Worm (Caenorhabditis elegans) whole organism, L2 larva: ENCODE data around the gene K04G11.1.

Source experiments
- ZK546.5 ChIP-seq: sonication (generic microtip); optimal IDR thresholded peaks from 2 replicates; lab custom pipeline; 2017; ENCODE audit warnings: missing biosample characterization, missing genetic modification characterization
- aly-2 ChIP-seq: fragments of 150-350 bp; optimal IDR thresholded peaks from 2 replicates; lab custom pipeline; 2014; ENCODE audit warnings: missing biosample characterization, missing genetic modification characterization
- elt-1 ChIP-seq: fragments of 150-350 bp; optimal IDR thresholded peaks from 2 replicates; lab custom pipeline; 2014; ENCODE audit warnings: missing biosample characterization, missing genetic modification characterization
- lin-13 ChIP-seq: fragments of 150-350 bp; optimal IDR thresholded peaks from 2 replicates; lab custom pipeline; 2014; ENCODE audit warnings: missing biosample characterization, missing genetic modification reagents, missing genetic modification characterization
- lin-39 ChIP-seq: fragments of 150-350 bp; optimal IDR thresholded peaks from 2 replicates; lab custom pipeline; 2014; ENCODE audit warnings: missing biosample characterization, missing genetic modification reagents, missing genetic modification characterization
- lsy-2 ChIP-seq, 2 experiments: fragments of 150-350 bp in 1 of 2; sonication (generic microtip) in 1 of 2; optimal IDR thresholded peaks; 2 replicates each; lab custom pipeline; 2014 to 2017; ENCODE audit warnings: missing biosample characterization in 2 of 2, missing genetic modification characterization in 2 of 2
- nhr-11 ChIP-seq: fragments of 150-350 bp; optimal IDR thresholded peaks from 2 replicates; lab custom pipeline; 2014; ENCODE audit warnings: missing biosample characterization, missing genetic modification characterization
- nhr-12 ChIP-seq: fragments of 150-350 bp; optimal IDR thresholded peaks from 2 replicates; lab custom pipeline; 2014; ENCODE audit warnings: missing biosample characterization, missing genetic modification characterization
- nhr-23 ChIP-seq: fragments of 150-350 bp; optimal IDR thresholded peaks from 2 replicates; lab custom pipeline; 2014; ENCODE audit warnings: missing biosample characterization, missing genetic modification reagents, missing genetic modification characterization
- nhr-237 ChIP-seq: fragments of 150-350 bp; optimal IDR thresholded peaks from 2 replicates; lab custom pipeline; 2014; ENCODE audit warnings: missing biosample characterization, missing genetic modification characterization
- nhr-25 ChIP-seq: fragments of 150-350 bp; sonication (generic microtip); optimal IDR thresholded peaks from 3 replicates; lab custom pipeline; 2014; ENCODE audit warnings: missing biosample characterization, missing genetic modification characterization
- sem-4 ChIP-seq: fragments of 150-350 bp; optimal IDR thresholded peaks from 2 replicates; lab custom pipeline; 2014; ENCODE audit warnings: missing biosample characterization, missing genetic modification reagents, missing genetic modification characterization

ce11 chrX:14307667-14308066 is 27.7 kb upstream of the K04G11.1 start, which contains the start of gene gphr-2:
- no peak for TF ChIP-seq nhr-12
- no peak for TF ChIP-seq aly-2 (tag; lab: Kevin White, UChicago)
- TF ChIP-seq nhr-11 (tag; lab: Kevin White, UChicago), result no peak
- TF ChIP-seq elt-1, result no peak
- TF ChIP-seq sem-4, result no peak
- no peak for TF ChIP-seq lin-39 (tag; lab: Kevin White, UChicago)
- no peak for TF ChIP-seq nhr-237
- no peak for TF ChIP-seq lin-13 (GFP tag; lab: Kevin White, UChicago)
- no peak for TF ChIP-seq nhr-23 (tag; lab: Kevin White, UChicago)
- TF ChIP-seq lsy-2 (tag; optimal IDR thresholded peaks at IDR 0.05; lab: Kevin White, UChicago), result no peak
- TF ChIP-seq nhr-25, result no peak
- TF ChIP-seq ZK546.5, result no peak
